Worm (Caenorhabditis elegans): ENCODE results near the gene Y55B1AR.4.

Y55B1AR.4 gene

ce11 chrIII:641759-642158, 36.4 kb upstream of the Y55B1AR.4 start, which contains the start of gene W06E11.1:
TSS of gene W06E11.1 (plus strand) at chrIII:642059.
- TF ChIP-seq mel-28 (tag; optimal IDR thresholded peaks at IDR 0.05; ENCODE audit: borderline replicate concordance) (no peak), attf-5 (GFP tag; optimal IDR thresholded peaks at IDR 0.05) (no peak), unc-130 (GFP tag; optimal IDR thresholded peaks at IDR 0.05) (no peak), B0261.1 (tag; optimal IDR thresholded peaks at IDR 0.05) (no peak)

ce11 chrIII:640198-640803, 35.0 kb upstream of the Y55B1AR.4 start, which contains the start of the genes tag-266 and tag-267:
TSS of gene tag-266 (minus strand) at chrIII:640226.
TSS of gene tag-267 (plus strand) at chrIII:640790.
- no peak for TF ChIP-seq F57C9.4 (tag; optimal IDR thresholded peaks at IDR 0.05)
- TF ChIP-seq nhr-80 (tag; optimal IDR thresholded peaks at IDR 0.05), result peak; percentile 12
- no peak for TF ChIP-seq repo-1 (tag; optimal IDR thresholded peaks at IDR 0.05)
- no peak for TF ChIP-seq ztf-6 (GFP tag; IDR thresholded peaks at IDR 0.05)
- TF ChIP-seq snpc-1.1 (tag; optimal IDR thresholded peaks at IDR 0.05; ENCODE audit: insufficient read depth), result no peak
- no peak for TF ChIP-seq Y67H2A.10 (GFP tag; conservative IDR thresholded peaks at IDR 0.05)
- no peak for TF ChIP-seq hmg-20 (GFP tag; IDR thresholded peaks at IDR 0.05)
- no peak for TF ChIP-seq gei-17 (GFP tag; optimal IDR thresholded peaks at IDR 0.05)
- TF ChIP-seq nfyb-1 (GFP tag; IDR thresholded peaks at IDR 0.05), result no peak
- no peak for TF ChIP-seq ztf-22 (GFP tag; optimal IDR thresholded peaks at IDR 0.05)
- no peak for TF ChIP-seq sdz-38 (tag; optimal IDR thresholded peaks at IDR 0.05)
- TF ChIP-seq lin-26 (GFP tag; IDR thresholded peaks at IDR 0.05), result no peak
- TF ChIP-seq tlf-1 (GFP tag; optimal IDR thresholded peaks at IDR 0.05), result no peak
- 0 out of 2 replicates have a peak, but pooled peaks have one; percentile 17 for TF ChIP-seq bed-2 (GFP tag; IDR thresholded peaks at IDR 0.05)
- no peak for TF ChIP-seq xnd-1 (tag; optimal IDR thresholded peaks at IDR 0.05)
- TF ChIP-seq nfya-2 (GFP tag; IDR thresholded peaks at IDR 0.05), result no peak
- TF ChIP-seq unc-62 (GFP tag; optimal IDR thresholded peaks at IDR 0.05), result no peak
- no peak for TF ChIP-seq snpc-4 (GFP tag; optimal IDR thresholded peaks at IDR 0.05)
- TF ChIP-seq snpc-4 (tag; optimal IDR thresholded peaks at IDR 0.05), result peak in 2 of 4 experiments; percentile 2 to 40
- TF ChIP-seq cebp-1 (GFP tag; IDR thresholded peaks at IDR 0.05), result peak; percentile 41; the same call in 1 of the 2 replicates
- peak; percentile 62 for TF ChIP-seq cebp-1 (tag; optimal IDR thresholded peaks at IDR 0.05)
- TF ChIP-seq hsf-1 (GFP tag; IDR thresholded peaks at IDR 0.05), result no peak
- TF ChIP-seq nhr-179 (tag; optimal IDR thresholded peaks at IDR 0.05), result no peak
- TF ChIP-seq F37B4.10 (GFP tag; IDR thresholded peaks at IDR 0.05), result no peak
- no peak for TF ChIP-seq efl-1 (GFP tag; optimal IDR thresholded peaks at IDR 0.05)
- no peak for TF ChIP-seq F33H1.4 (GFP tag; IDR thresholded peaks at IDR 0.05)
- TF ChIP-seq mel-28 (tag; optimal IDR thresholded peaks at IDR 0.05; ENCODE audit: borderline replicate concordance), result no peak
- peak; percentile 90 for TF ChIP-seq mcd-1 (GFP tag; IDR thresholded peaks at IDR 0.05)
- TF ChIP-seq Y79H2A.3 (GFP tag; conservative IDR thresholded peaks at IDR 0.05), result no peak
- peak; percentile 30; the same call in 1 of the 2 replicates for TF ChIP-seq hmg-1.2 (GFP tag; IDR thresholded peaks at IDR 0.05)
- no peak for TF ChIP-seq ztf-26 (tag; optimal IDR thresholded peaks at IDR 0.05)
- TF ChIP-seq madf-8 (GFP tag; conservative IDR thresholded peaks at IDR 0.05), result no peak
- no peak for TF ChIP-seq Y53G8AR.9 (GFP tag; conservative IDR thresholded peaks at IDR 0.05)
- no peak for TF ChIP-seq F55B11.4 (tag; optimal IDR thresholded peaks at IDR 0.05; ENCODE audit: borderline replicate concordance, insufficient read depth)
- no peak for TF ChIP-seq F52B5.7 (tag; optimal IDR thresholded peaks at IDR 0.05)
- no peak for TF ChIP-seq fkh-3 (tag; optimal IDR thresholded peaks at IDR 0.05)
- TF ChIP-seq C17E4.6 (GFP tag; IDR thresholded peaks at IDR 0.05), result no peak
- no peak for TF ChIP-seq snpc-3.4 (tag; optimal IDR thresholded peaks at IDR 0.05)
- TF ChIP-seq lag-1 (GFP tag; IDR thresholded peaks at IDR 0.05), result no peak
- TF ChIP-seq Y53F4B.3 (GFP tag; IDR thresholded peaks at IDR 0.05), result no peak
- TF ChIP-seq die-1 (tag; optimal IDR thresholded peaks at IDR 0.05), result peak; percentile 9
- TF ChIP-seq cebp-2 (GFP tag; IDR thresholded peaks at IDR 0.05), result no peak
- no peak for TF ChIP-seq Y56A3A.18 (GFP tag; IDR thresholded peaks at IDR 0.05)
- TF ChIP-seq K12H6.12 (tag; optimal IDR thresholded peaks at IDR 0.05), result peak; percentile 82
